Worm (Caenorhabditis elegans) whole organism, L4/young adult: ENCODE results near the gene hizr-1.

Source experiments
- W03F9.2 ChIP-seq: fragments of 150-350 bp; optimal IDR thresholded peaks from 2 replicates; lab custom pipeline; 2014; ENCODE audit warnings: missing biosample characterization, missing genetic modification characterization
- him-1 ChIP-seq: sonication (generic microtip); optimal IDR thresholded peaks from 2 replicates; lab custom pipeline; 2016; ENCODE audit warnings: missing genotype, missing genetic modification reagents, missing genetic modification characterization, missing compliant biosample characterization

DNA sequence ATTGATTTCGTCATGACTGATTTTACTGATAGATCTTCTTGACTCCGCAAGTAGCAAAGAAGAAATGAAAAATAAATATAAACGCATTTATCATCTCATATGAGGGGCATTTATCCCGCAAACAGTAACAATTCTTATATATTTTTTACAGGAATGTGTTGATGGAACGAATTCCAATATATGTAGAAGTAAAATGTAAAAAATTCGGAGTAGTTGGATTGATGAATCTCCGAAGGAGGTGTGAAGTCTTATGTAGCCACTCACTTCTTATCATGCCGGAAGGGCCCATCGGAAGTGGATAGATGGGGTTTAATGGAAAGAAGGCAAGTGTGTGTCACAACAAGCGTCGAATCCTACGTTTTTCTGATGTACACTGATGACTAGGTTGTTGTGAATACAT, 19.7 kb downstream of the hizr-1 start, which contains the start of gene gcy-9:
- TF ChIP-seq him-1 (tag; lab: Kevin White, UChicago), result no peak
- TF ChIP-seq W03F9.2 (tag; lab: Kevin White, UChicago), result no peak
